Worm (Caenorhabditis elegans) whole organism, mixed stage, embryonic: Measurements from ENCODE around the gene C06B8.3.

Experiments used
- M03D4.4 ChIP-seq: sonication (generic microtip); optimal IDR thresholded peaks from 2 replicates; lab custom pipeline; 2017; ENCODE audit warnings: mild to moderate bottlenecking, missing genetic modification characterization, missing compliant biosample characterization
- bed-3 ChIP-seq: fragments of 200-800 bp; sonication (Bioruptor generic); optimal IDR thresholded peaks from 3 replicates; lab custom pipeline; 2018; ENCODE audit warnings: mild to moderate bottlenecking, missing genetic modification characterization, moderate library complexity, missing compliant biosample characterization
- blmp-1 ChIP-seq: fragments of 150-350 bp; optimal IDR thresholded peaks from 2 replicates; lab custom pipeline; 2014; ENCODE audit warnings: missing biosample characterization, missing genetic modification characterization
- ceh-39 ChIP-seq: fragments of 150-350 bp; optimal IDR thresholded peaks from 2 replicates; lab custom pipeline; 2014; ENCODE audit warnings: missing biosample characterization, missing genetic modification characterization
- ceh-43 ChIP-seq: fragments of 200-800 bp; sonication (Bioruptor generic); optimal IDR thresholded peaks from 2 replicates; lab custom pipeline; 2018; ENCODE audit warnings: mild to moderate bottlenecking, missing genetic modification characterization, moderate library complexity, missing compliant biosample characterization
- ceh-83 ChIP-seq: fragments of 200-800 bp; sonication (Bioruptor generic); optimal IDR thresholded peaks from 2 replicates; lab custom pipeline; 2018; ENCODE audit warnings: mild to moderate bottlenecking, missing genetic modification characterization, missing compliant biosample characterization
- ces-1 ChIP-seq: fragments of 150-350 bp; optimal IDR thresholded peaks from 2 replicates; lab custom pipeline; 2014; ENCODE audit warnings: missing biosample characterization, missing genetic modification reagents, missing genetic modification characterization
- cnd-1 ChIP-seq: fragments of 200-800 bp; sonication (Bioruptor generic); optimal IDR thresholded peaks from 2 replicates; lab custom pipeline; 2018; ENCODE audit warnings: mild to moderate bottlenecking, missing genetic modification characterization, missing compliant biosample characterization
- drap-1 ChIP-seq: fragments of 200-800 bp; sonication (Bioruptor generic); optimal IDR thresholded peaks from 3 replicates; lab custom pipeline; 2018; ENCODE audit warnings: mild to moderate bottlenecking, missing genetic modification characterization, missing compliant biosample characterization
- elt-1 ChIP-seq: sonication (generic microtip); optimal IDR thresholded peaks from 2 replicates; lab custom pipeline; 2017; ENCODE audit warnings: missing genetic modification characterization, mild to moderate bottlenecking, missing compliant biosample characterization, antibody characterized with exemption, moderate library complexity, borderline replicate concordance; ENCODE audit not compliant: insufficient read depth
- elt-3 ChIP-seq: fragments of 150-350 bp; optimal IDR thresholded peaks from 2 replicates; lab custom pipeline; 2014; ENCODE audit warnings: missing biosample characterization, missing genetic modification characterization
- flh-1 ChIP-seq: fragments of 200-800 bp; sonication (Bioruptor generic); optimal IDR thresholded peaks from 2 replicates; lab custom pipeline; 2018; ENCODE audit warnings: mild to moderate bottlenecking, missing genetic modification characterization, moderate library complexity, missing compliant biosample characterization
- ham-2 ChIP-seq: fragments of 200-800 bp; sonication (Bioruptor generic); optimal IDR thresholded peaks from 2 replicates; lab custom pipeline; 2018; ENCODE audit warnings: mild to moderate bottlenecking, missing genetic modification characterization, missing compliant biosample characterization
- hlh-1 ChIP-seq: fragments of 150-350 bp; optimal IDR thresholded peaks from 2 replicates; lab custom pipeline; 2014; ENCODE audit warnings: missing biosample characterization, missing genetic modification reagents, missing genetic modification characterization
- lin-13 ChIP-seq: fragments of 150-350 bp; optimal IDR thresholded peaks from 2 replicates; lab custom pipeline; 2014; ENCODE audit warnings: missing biosample characterization, missing genetic modification characterization
- lin-32 ChIP-seq: fragments of 200-800 bp; sonication (Bioruptor generic); optimal IDR thresholded peaks from 2 replicates; lab custom pipeline; 2018; ENCODE audit warnings: mild to moderate bottlenecking, missing genetic modification characterization, missing compliant biosample characterization
- lsy-2 ChIP-seq: fragments of 150-350 bp; optimal IDR thresholded peaks from 2 replicates; lab custom pipeline; 2014; ENCODE audit warnings: missing biosample characterization, missing genetic modification characterization
- mab-5 ChIP-seq: fragments of 150-350 bp; optimal IDR thresholded peaks from 2 replicates; lab custom pipeline; 2014; ENCODE audit warnings: missing biosample characterization, missing genetic modification characterization
- mep-1 ChIP-seq: fragments of 150-350 bp; optimal IDR thresholded peaks from 2 replicates; lab custom pipeline; 2017; ENCODE audit warnings: missing biosample characterization, missing genetic modification reagents, missing genetic modification characterization, inconsistent platforms
- mls-2 ChIP-seq: sonication (generic microtip); optimal IDR thresholded peaks from 2 replicates; lab custom pipeline; 2016; ENCODE audit warnings: mild to moderate bottlenecking, missing genetic modification characterization, moderate library complexity, missing compliant biosample characterization
- nhr-12 ChIP-seq: fragments of 150-350 bp; optimal IDR thresholded peaks from 2 replicates; lab custom pipeline; 2014; ENCODE audit warnings: missing biosample characterization, missing genetic modification characterization
- nhr-2 ChIP-seq: fragments of 150-350 bp; optimal IDR thresholded peaks from 2 replicates; lab custom pipeline; 2014; ENCODE audit warnings: missing biosample characterization, missing genetic modification characterization
- nhr-237 ChIP-seq: fragments of 150-350 bp; optimal IDR thresholded peaks from 2 replicates; lab custom pipeline; 2014; ENCODE audit warnings: missing biosample characterization, missing genetic modification characterization
- nhr-28 ChIP-seq: fragments of 150-350 bp; optimal IDR thresholded peaks from 2 replicates; lab custom pipeline; 2014; ENCODE audit warnings: missing biosample characterization, missing genetic modification characterization
- nhr-76 ChIP-seq: sonication (generic microtip); optimal IDR thresholded peaks from 2 replicates; lab custom pipeline; 2017; ENCODE audit warnings: missing biosample characterization, missing genetic modification characterization
- pha-4 ChIP-seq: fragments of 150-350 bp; optimal IDR thresholded peaks from 2 replicates; lab custom pipeline; 2018; ENCODE audit warnings: missing biosample characterization, missing genetic modification reagents, missing genetic modification characterization
- sem-2 ChIP-seq: fragments of 200-800 bp; sonication (Bioruptor generic); optimal IDR thresholded peaks from 2 replicates; lab custom pipeline; 2018; ENCODE audit warnings: mild to moderate bottlenecking, missing genetic modification characterization, missing compliant biosample characterization
- snpc-4 ChIP-seq: fragments of 150-350 bp; optimal IDR thresholded peaks from 2 replicates; lab custom pipeline; 2014; ENCODE audit warnings: missing biosample characterization, missing genetic modification characterization
- sptf-1 ChIP-seq: sonication (generic microtip); optimal IDR thresholded peaks from 2 replicates; lab custom pipeline; 2017; ENCODE audit warnings: mild to moderate bottlenecking, missing genetic modification characterization, moderate library complexity, missing compliant biosample characterization
- tbx-8 ChIP-seq: fragments of 200-800 bp; sonication (Bioruptor generic); optimal IDR thresholded peaks from 2 replicates; lab custom pipeline; 2018; ENCODE audit warnings: mild to moderate bottlenecking, missing genetic modification characterization, moderate library complexity, missing compliant biosample characterization
- unc-120 ChIP-seq: sonication (generic microtip); optimal IDR thresholded peaks from 2 replicates; lab custom pipeline; 2017; ENCODE audit warnings: missing genetic modification characterization, missing compliant biosample characterization; ENCODE audit not compliant: poor library complexity, severe bottlenecking
- unc-39 ChIP-seq: fragments of 150-350 bp; optimal IDR thresholded peaks from 2 replicates; lab custom pipeline; 2014; ENCODE audit warnings: missing biosample characterization, missing genetic modification characterization
- unc-62 ChIP-seq: fragments of 150-350 bp; optimal IDR thresholded peaks from 2 replicates; lab custom pipeline; 2014; ENCODE audit warnings: missing biosample characterization, missing genetic modification reagents, missing genetic modification characterization
- zip-8 ChIP-seq: fragments of 150-350 bp; optimal IDR thresholded peaks from 2 replicates; lab custom pipeline; 2014; ENCODE audit warnings: missing biosample characterization, missing genetic modification characterization
- ztf-11 ChIP-seq: fragments of 150-350 bp; optimal IDR thresholded peaks from 2 replicates; lab custom pipeline; 2014; ENCODE audit warnings: missing biosample characterization, missing genetic modification characterization

C06B8.3 gene

DNA sequence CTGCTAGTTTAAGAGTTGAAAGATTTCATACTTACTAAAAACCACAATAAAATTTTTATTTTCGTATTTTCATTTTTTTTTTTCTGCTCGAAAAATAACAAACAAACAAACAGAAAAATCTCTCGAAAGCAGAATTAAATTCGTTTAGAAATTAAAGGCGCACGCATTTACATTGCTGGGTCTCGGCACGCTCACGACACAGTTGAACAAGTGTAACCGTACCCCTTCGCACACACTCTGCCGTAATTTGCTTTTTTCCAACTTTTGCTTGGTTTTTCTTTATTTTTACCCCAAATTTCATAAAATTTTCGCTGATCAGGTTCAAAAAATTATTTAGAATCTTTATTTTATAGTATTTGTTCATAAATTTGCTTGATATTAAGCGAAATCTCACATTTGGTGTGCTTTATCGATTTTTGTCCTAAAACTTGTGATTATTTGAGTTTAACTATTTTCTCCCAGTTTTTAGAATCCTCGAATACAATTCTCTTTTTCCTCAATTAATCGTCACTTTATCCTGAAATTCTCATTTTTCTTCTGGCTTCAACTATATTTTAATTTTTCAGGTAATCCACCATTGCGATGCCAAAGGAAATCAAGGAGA, 27.3 kb upstream of the C06B8.3 start, which contains the start of gene rpl-38:
TSS of gene rpl-38 (plus strand) at position 554 of the 604 bp plus-strand sequence.
- no peak for TF ChIP-seq nhr-76 (tag; lab: Kevin White, UChicago)
- peak; percentile 77 for TF ChIP-seq nhr-237 (tag; lab: Kevin White, UChicago)
- no peak for TF ChIP-seq unc-120 (tag; lab: Kevin White, UChicago)
- TF ChIP-seq nhr-2 (tag; lab: Kevin White, UChicago), result no peak
- no peak for TF ChIP-seq unc-62
- TF ChIP-seq cnd-1 (tag; lab: Kevin White, UChicago), result peak; percentile 6
- TF ChIP-seq elt-1 (tag; lab: Kevin White, UChicago), result no peak
- TF ChIP-seq pha-4 (tag; lab: Kevin White, UChicago), result peak; percentile 87
- TF ChIP-seq mls-2 (tag; lab: Kevin White, UChicago), result peak; percentile 33
- peak; percentile 96 for TF ChIP-seq ces-1 (GFP tag; lab: Kevin White, UChicago)
- TF ChIP-seq blmp-1 (tag; lab: Kevin White, UChicago), result no peak
- TF ChIP-seq zip-8 (tag; lab: Kevin White, UChicago), result no peak
- peak; percentile 70 for TF ChIP-seq drap-1
- TF ChIP-seq sptf-1 (tag; lab: Kevin White, UChicago), result peak; percentile 16
- TF ChIP-seq lsy-2, result peak; percentile 98
- TF ChIP-seq lin-32, result no peak
- TF ChIP-seq ceh-43 (GFP tag; lab: Kevin White, UChicago), result no peak
- no peak for TF ChIP-seq unc-39 (tag; lab: Kevin White, UChicago)
- TF ChIP-seq mab-5 (tag; lab: Kevin White, UChicago), result no peak
- no peak for TF ChIP-seq elt-3 (tag; lab: Kevin White, UChicago)
- TF ChIP-seq nhr-12 (tag; lab: Kevin White, UChicago), result no peak
- no peak for TF ChIP-seq bed-3 (GFP tag; lab: Kevin White, UChicago)
- no peak for TF ChIP-seq sem-2 (GFP tag; lab: Kevin White, UChicago)
- TF ChIP-seq ceh-83 (GFP tag; lab: Kevin White, UChicago), result no peak
- peak; percentile 85 for TF ChIP-seq mep-1
- TF ChIP-seq tbx-8 (GFP tag; lab: Kevin White, UChicago), result no peak
- no peak for TF ChIP-seq ham-2 (GFP tag; lab: Kevin White, UChicago)
- TF ChIP-seq ztf-11 (tag; lab: Kevin White, UChicago), result no peak
- TF ChIP-seq hlh-1 (tag; lab: Kevin White, UChicago), result peak; percentile 17
- TF ChIP-seq ceh-39 (tag; lab: Kevin White, UChicago), result no peak
- no peak for TF ChIP-seq nhr-28
- TF ChIP-seq lin-13, result peak; percentile 80
- no peak for TF ChIP-seq M03D4.4 (tag; lab: Kevin White, UChicago)
- TF ChIP-seq flh-1, result no peak
- TF ChIP-seq snpc-4 (tag; lab: Kevin White, UChicago), result no peak

DNA sequence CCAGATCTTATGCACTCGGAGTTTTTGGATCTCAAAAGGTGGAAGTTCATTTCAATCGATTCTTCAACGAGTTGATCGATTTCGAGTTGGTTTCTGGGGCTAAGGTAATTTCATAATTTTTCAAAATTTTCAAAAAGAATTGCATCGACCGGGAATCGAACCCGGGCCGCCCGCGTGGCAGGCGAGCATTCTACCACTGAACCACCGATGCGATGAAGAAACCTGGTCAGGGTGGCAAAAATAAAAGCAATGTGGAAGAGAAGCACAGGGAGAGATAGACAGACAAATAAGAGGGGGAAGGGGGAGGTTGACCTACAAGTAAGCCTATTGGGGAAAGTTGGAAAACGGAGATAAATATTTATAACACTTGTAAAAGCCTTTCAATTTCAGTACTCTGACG, 20.6 kb upstream of the C06B8.3 start:
- TF ChIP-seq ces-1 (GFP tag; lab: Kevin White, UChicago) (no peak), elt-1 (tag; lab: Kevin White, UChicago) (no peak), lin-13 (no peak), unc-62 (no peak), ham-2 (GFP tag; lab: Kevin White, UChicago) (peak; percentile 43), nhr-28 (no peak), mep-1 (no peak), nhr-76 (tag; lab: Kevin White, UChicago) (no peak), pha-4 (tag; lab: Kevin White, UChicago) (peak; percentile 5), ceh-43 (GFP tag; lab: Kevin White, UChicago) (peak; percentile 11), ceh-83 (GFP tag; lab: Kevin White, UChicago) (no peak), bed-3 (GFP tag; lab: Kevin White, UChicago) (peak; percentile 42), ceh-39 (tag; lab: Kevin White, UChicago) (no peak), hlh-1 (tag; lab: Kevin White, UChicago) (no peak), M03D4.4 (tag; lab: Kevin White, UChicago) (peak; percentile 54), unc-39 (tag; lab: Kevin White, UChicago) (no peak), snpc-4 (tag; lab: Kevin White, UChicago) (no peak), drap-1 (peak; percentile 87), tbx-8 (GFP tag; lab: Kevin White, UChicago) (no peak), ztf-11 (tag; lab: Kevin White, UChicago) (no peak), blmp-1 (tag; lab: Kevin White, UChicago) (no peak), mab-5 (tag; lab: Kevin White, UChicago) (no peak), sem-2 (GFP tag; lab: Kevin White, UChicago) (peak; percentile 3), nhr-12 (tag; lab: Kevin White, UChicago) (no peak), flh-1 (peak; percentile 3), sptf-1 (tag; lab: Kevin White, UChicago) (peak; percentile 68), mls-2 (tag; lab: Kevin White, UChicago) (peak; percentile 39), zip-8 (tag; lab: Kevin White, UChicago) (no peak), lin-32 (no peak), unc-120 (tag; lab: Kevin White, UChicago) (no peak), elt-3 (tag; lab: Kevin White, UChicago) (no peak), nhr-237 (tag; lab: Kevin White, UChicago) (no peak), nhr-2 (tag; lab: Kevin White, UChicago) (no peak), cnd-1 (tag; lab: Kevin White, UChicago) (peak; percentile 72), lsy-2 (no peak)
- TF ChIP-seq, all 35 proteins: peak for 11
